Worm (Caenorhabditis elegans): ENCODE data around the gene F59A7.12.

ce11 chrV:2031454-2031853 is 1.5 kb downstream of the F59A7.12 start, which contains the start of gene hil-6:
- no peak for TF ChIP-seq him-1 (tag; optimal IDR thresholded peaks at IDR 0.05)
- no peak for TF ChIP-seq W03F9.2 (tag; optimal IDR thresholded peaks at IDR 0.05)
